Fruit fly (Drosophila melanogaster): ENCODE data around the gene Dop1R1.

Gene Dop1R1

DNA sequence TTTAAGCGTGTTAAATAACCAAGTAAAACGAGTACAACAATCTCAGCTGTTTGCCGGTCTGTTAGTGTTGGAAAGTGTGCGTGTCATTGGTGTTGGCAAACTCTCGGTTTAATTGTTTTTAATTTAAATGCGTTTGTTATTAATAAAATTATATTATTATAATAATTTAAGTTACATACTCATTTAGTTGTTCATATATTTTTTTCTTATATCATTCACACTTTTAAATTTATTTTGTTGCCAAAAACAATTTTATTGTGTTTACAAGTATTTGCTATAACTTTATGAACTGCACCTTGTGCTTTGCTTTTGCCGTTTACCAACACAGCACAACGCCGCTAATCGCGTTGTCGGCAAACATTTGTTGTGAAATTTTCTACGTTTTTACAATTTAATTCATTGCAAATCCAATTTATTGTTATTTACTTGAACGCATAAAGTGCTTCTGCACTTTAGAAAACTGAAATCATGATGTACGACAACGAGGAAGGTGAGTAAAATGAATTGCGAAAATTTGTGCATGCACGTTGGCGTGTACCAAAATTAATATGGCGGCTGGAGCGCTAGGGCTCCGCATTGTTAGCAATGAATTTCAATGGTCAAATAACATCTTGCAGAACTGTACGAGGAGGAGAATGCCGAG, 89.0 kb downstream of the Dop1R1 start, which contains the start of the genes 140up and Polr2B (continued):
- TF ChIP-seq Dip3 (GFP tag; optimal IDR thresholded peaks at IDR 0.05) = peak; percentile 83
- peak; percentile 100 for TF ChIP-seq CG11695 (GFP tag; IDR thresholded peaks at IDR 0.05)
- TF ChIP-seq trem (tag; optimal IDR thresholded peaks at IDR 0.05) = peak; percentile 94
- peak; percentile 70 for TF ChIP-seq CG33213 (GFP tag; optimal IDR thresholded peaks at IDR 0.05)
- peak; percentile 89 for TF ChIP-seq Max (GFP tag; optimal IDR thresholded peaks at IDR 0.05)
- peak; percentile 93 for TF ChIP-seq wdn (GFP tag; IDR thresholded peaks at IDR 0.05)
- peak; percentile 97 for TF ChIP-seq slbo (GFP tag; IDR thresholded peaks at IDR 0.05)
- peak; percentile 12 for TF ChIP-seq CG17186 (GFP tag; optimal IDR thresholded peaks at IDR 0.05)
- TF ChIP-seq sqz (GFP tag; optimal IDR thresholded peaks at IDR 0.05) = peak; percentile 80
- TF ChIP-seq Gug (GFP tag; IDR thresholded peaks at IDR 0.05) = peak; percentile 90
- TF ChIP-seq CG14860 (GFP tag; IDR thresholded peaks at IDR 0.05; ENCODE audit: partially characterized antibody) = no peak
- peak; percentile 79 for TF ChIP-seq bab2 (GFP tag; optimal IDR thresholded peaks at IDR 0.05)
- peak; percentile 88 for TF ChIP-seq CG10147 (GFP tag; optimal IDR thresholded peaks at IDR 0.05)
- 0 out of 2 replicates have a peak, but pooled peaks have one; percentile 4 for TF ChIP-seq amos (GFP tag; IDR thresholded peaks at IDR 0.05; ENCODE audit: partially characterized antibody)
- TF ChIP-seq ATbp (GFP tag; optimal IDR thresholded peaks at IDR 0.05) = peak; percentile 81
- peak; percentile 74 for TF ChIP-seq shn (GFP tag; optimal IDR thresholded peaks at IDR 0.05)
- TF ChIP-seq HLH4C (GFP tag; IDR thresholded peaks at IDR 0.05; ENCODE audit: partially characterized antibody) = no peak
- TF ChIP-seq CG17328 (GFP tag; IDR thresholded peaks at IDR 0.05) = peak; percentile 87
- peak; percentile 77 for TF ChIP-seq CG7786 (GFP tag; optimal IDR thresholded peaks at IDR 0.05)
- peak; percentile 72 for TF ChIP-seq CG8281 (tag; optimal IDR thresholded peaks at IDR 0.05)
- peak; percentile 48 for TF ChIP-seq CG3995 (GFP tag; optimal IDR thresholded peaks at IDR 0.05)
- peak; percentile 36 for TF ChIP-seq NK7.1 (GFP tag; optimal IDR thresholded peaks at IDR 0.05)
- no peak for TF ChIP-seq bbx (GFP tag; IDR thresholded peaks at IDR 0.05; ENCODE audit: partially characterized antibody)
- TF ChIP-seq CG7556 (GFP tag; optimal IDR thresholded peaks at IDR 0.05) = peak; percentile 92
- TF ChIP-seq CHES-1-like (GFP tag; optimal IDR thresholded peaks at IDR 0.05) = peak; percentile 76
- no peak for TF ChIP-seq fd64A (GFP tag; optimal IDR thresholded peaks at IDR 0.05)
- no peak for TF ChIP-seq yki (optimal IDR thresholded peaks at IDR 0.05)
- TF ChIP-seq ase (GFP tag; IDR thresholded peaks at IDR 0.05) = peak; percentile 89
- peak; percentile 94 for TF ChIP-seq CG8924 (tag; optimal IDR thresholded peaks at IDR 0.05)
- peak; percentile 48 for TF ChIP-seq CG10321 (GFP tag; IDR thresholded peaks at IDR 0.05)
- TF ChIP-seq pho (GFP tag; optimal IDR thresholded peaks at IDR 0.05) = peak; percentile 80
- TF ChIP-seq CG13624 (GFP tag; optimal IDR thresholded peaks at IDR 0.05) = peak; percentile 80
- peak; percentile 29 for TF ChIP-seq Sin3A (optimal IDR thresholded peaks at IDR 0.05)
- TF ChIP-seq CG30431 (GFP tag; optimal IDR thresholded peaks at IDR 0.05) = peak; percentile 86
- TF ChIP-seq CrebB (tag; optimal IDR thresholded peaks at IDR 0.05) = peak; percentile 76
- no peak for TF ChIP-seq CG6683 (GFP tag; optimal IDR thresholded peaks at IDR 0.05)
- peak; percentile 70 for TF ChIP-seq Elba2 (GFP tag; optimal IDR thresholded peaks at IDR 0.05)
- TF ChIP-seq lbe (GFP tag; optimal IDR thresholded peaks at IDR 0.05) = peak; percentile 89
- peak; percentile 83 for TF ChIP-seq CG11560 (tag; IDR thresholded peaks at IDR 0.05)
- peak; percentile 11 for TF ChIP-seq repo (GFP tag; optimal IDR thresholded peaks at IDR 0.05)
- peak; percentile 84 for TF ChIP-seq danr (GFP tag; IDR thresholded peaks at IDR 0.05)
- TF ChIP-seq sim (GFP tag; IDR thresholded peaks at IDR 0.05) = 0 out of 2 replicates have a peak, but pooled peaks have one; percentile 27
- TF ChIP-seq CG10654 (GFP tag; optimal IDR thresholded peaks at IDR 0.05) = peak; percentile 94
- TF ChIP-seq Bdp1 (GFP tag; optimal IDR thresholded peaks at IDR 0.05) = peak; percentile 78
- peak; percentile 63 for TF ChIP-seq run (tag; optimal IDR thresholded peaks at IDR 0.05)
- TF ChIP-seq emc (GFP tag; optimal IDR thresholded peaks at IDR 0.05) = peak; percentile 41
- TF ChIP-seq CG11723 (GFP tag; optimal IDR thresholded peaks at IDR 0.05) = peak; percentile 85
- TF ChIP-seq ems (GFP tag; optimal IDR thresholded peaks at IDR 0.05) = peak; percentile 82
- peak; percentile 83 for TF ChIP-seq Asciz (GFP tag; optimal IDR thresholded peaks at IDR 0.05)
- peak; percentile 92 for TF ChIP-seq Meics (GFP tag; optimal IDR thresholded peaks at IDR 0.05)
- TF ChIP-seq sd (tag; optimal IDR thresholded peaks at IDR 0.05) = peak; percentile 77
